Worm (Caenorhabditis elegans) whole organism, young adult: ENCODE data around the gene atp-2.

ENCODE experiments used
- C06A6.2 ChIP-seq: fragments of 200-800 bp; sonication (Bioruptor generic); conservative IDR thresholded peaks from 2 replicates; pipeline ENCODE4 v1.3.6; 2022; ENCODE audit warnings: missing genetic modification characterization, missing compliant biosample characterization
- D2030.7 ChIP-seq: fragments of 200-800 bp; sonication (Bioruptor generic); IDR thresholded peaks from 2 replicates; pipeline ENCODE4 v1.3.6; 2022; ENCODE audit warnings: missing genetic modification reagents, missing genetic modification characterization, missing compliant biosample characterization
- F10E7.11 ChIP-seq: sonication (generic microtip); optimal IDR thresholded peaks from 2 replicates; lab custom pipeline; 2017; ENCODE audit warnings: mild to moderate bottlenecking, missing genetic modification characterization, moderate library complexity, missing compliant biosample characterization
- F22D6.2 ChIP-seq: sonication (generic microtip); optimal IDR thresholded peaks from 2 replicates; lab custom pipeline; 2016; ENCODE audit warnings: mild to moderate bottlenecking, missing genetic modification characterization, missing compliant biosample characterization
- F37B4.10 ChIP-seq: fragments of 200-800 bp; sonication (Bioruptor generic); IDR thresholded peaks from 2 replicates; pipeline ENCODE4 v1.3.6; 2022; ENCODE audit warnings: missing genetic modification characterization, missing compliant biosample characterization
- F39B2.1 ChIP-seq: fragments of 200-800 bp; sonication (Bioruptor generic); IDR thresholded peaks from 2 replicates; pipeline ENCODE4 v1.3.6; 2022; ENCODE audit warnings: missing genetic modification reagents, missing genetic modification characterization, missing compliant biosample characterization
- T26A5.8 ChIP-seq: sonication (generic microtip); optimal IDR thresholded peaks from 2 replicates; lab custom pipeline; 2016; ENCODE audit warnings: missing genetic modification characterization, missing compliant biosample characterization
- Y53G8AR.9 ChIP-seq: fragments of 200-800 bp; sonication (Bioruptor generic); conservative IDR thresholded peaks from 2 replicates; pipeline ENCODE4 v1.3.6; 2022; ENCODE audit warnings: missing genetic modification reagents, missing genetic modification characterization, missing compliant biosample characterization
- Y67H2A.10 ChIP-seq: fragments of 200-800 bp; sonication (Bioruptor generic); conservative IDR thresholded peaks from 2 replicates; pipeline ENCODE4 v1.3.6; 2022; ENCODE audit warnings: missing genetic modification reagents, missing genetic modification characterization, missing compliant biosample characterization
- ZK185.1 ChIP-seq: sonication (generic microtip); optimal IDR thresholded peaks from 2 replicates; lab custom pipeline; 2016; ENCODE audit warnings: mild to moderate bottlenecking, missing genetic modification characterization, missing compliant biosample characterization; ENCODE audit not compliant: poor library complexity, severe bottlenecking
- aptf-3 ChIP-seq: fragments of 200-800 bp; sonication (Bioruptor generic); IDR thresholded peaks from 2 replicates; pipeline ENCODE4 v1.3.6; 2022; ENCODE audit warnings: missing genetic modification characterization, missing compliant biosample characterization
- ceh-58 ChIP-seq: fragments of 200-800 bp; sonication (Bioruptor generic); IDR thresholded peaks from 2 replicates; pipeline ENCODE4 v1.3.6; 2022; ENCODE audit warnings: missing genetic modification characterization, missing compliant biosample characterization
- dox-1 ChIP-seq: fragments of 200-800 bp; sonication (Bioruptor generic); IDR thresholded peaks from 2 replicates; pipeline ENCODE4 v1.3.6; 2022; ENCODE audit warnings: missing genetic modification reagents, missing genetic modification characterization, missing compliant biosample characterization
- dpl-1 ChIP-seq: fragments of 150-350 bp; optimal IDR thresholded peaks from 2 replicates; lab custom pipeline; 2014; ENCODE audit warnings: missing biosample characterization, missing genetic modification reagents, missing genetic modification characterization
- egl-18 ChIP-seq: fragments of 200-800 bp; sonication (Bioruptor generic); IDR thresholded peaks from 2 replicates; pipeline ENCODE4 v1.3.6; 2022; ENCODE audit warnings: missing genetic modification reagents, missing genetic modification characterization, missing compliant biosample characterization
- egrh-3 ChIP-seq: fragments of 200-800 bp; sonication (Bioruptor generic); IDR thresholded peaks from 2 replicates; pipeline ENCODE4 v1.3.6; 2022; ENCODE audit warnings: missing genetic modification reagents, missing genetic modification characterization, missing compliant biosample characterization
- ekl-4 ChIP-seq: fragments of 200-800 bp; sonication (Bioruptor generic); IDR thresholded peaks from 2 replicates; pipeline ENCODE4 v1.3.6; 2022; ENCODE audit warnings: missing genetic modification reagents, missing genetic modification characterization, missing compliant biosample characterization
- fkh-3 ChIP-seq: sonication (generic microtip); optimal IDR thresholded peaks from 2 replicates; lab custom pipeline; 2016; ENCODE audit warnings: mild to moderate bottlenecking, missing genetic modification characterization, missing compliant biosample characterization
- gei-17 ChIP-seq: fragments of 200-800 bp; sonication (Bioruptor generic); optimal IDR thresholded peaks from 2 replicates; lab custom pipeline; 2018; ENCODE audit warnings: mild to moderate bottlenecking, missing genetic modification characterization, missing compliant biosample characterization
- him-1 ChIP-seq: sonication (generic microtip); optimal IDR thresholded peaks from 2 replicates; lab custom pipeline; 2016; ENCODE audit warnings: missing genotype, missing genetic modification reagents, missing genetic modification characterization, missing compliant biosample characterization
- hrde-1 ChIP-seq: sonication (generic microtip); optimal IDR thresholded peaks from 2 replicates; lab custom pipeline; 2016; ENCODE audit warnings: missing genetic modification characterization, mild to moderate bottlenecking, missing compliant biosample characterization, moderate library complexity, missing genotype, missing genetic modification reagents, borderline replicate concordance
- hsf-1 ChIP-seq: fragments of 200-800 bp; sonication (Bioruptor generic); IDR thresholded peaks from 2 replicates; pipeline ENCODE4 v1.3.6; 2022; ENCODE audit warnings: missing genetic modification reagents, missing genetic modification characterization, missing compliant biosample characterization
- let-607 ChIP-seq, 2 experiments: fragments of 200-800 bp in 1 of 2; sonication (Bioruptor generic) in 1 of 2; sonication (generic microtip) in 1 of 2; optimal IDR thresholded peaks; 2 replicates each; lab custom pipeline; 2016 to 2018; ENCODE audit warnings: mild to moderate bottlenecking in 2 of 2, missing compliant biosample characterization in 2 of 2, missing genetic modification characterization in 2 of 2, moderate library complexity in 2 of 2, missing genotype in 1 of 2
- lin-35 ChIP-seq, 3 experiments: fragments of 150-350 bp in 2 of 3; sonication (generic microtip) in 1 of 3; optimal IDR thresholded peaks; 2 replicates each; lab custom pipeline; 2014 to 2018; ENCODE audit warnings: missing biosample characterization in 3 of 3, missing genetic modification characterization in 3 of 3, missing genetic modification reagents in 3 of 3
- lin-40 ChIP-seq: sonication (generic microtip); optimal IDR thresholded peaks from 2 replicates; lab custom pipeline; 2016; ENCODE audit warnings: missing genetic modification characterization, mild to moderate bottlenecking, missing compliant biosample characterization, missing genotype, missing genetic modification reagents
- lin-54 ChIP-seq: fragments of 200-800 bp; sonication (Bioruptor generic); optimal IDR thresholded peaks from 2 replicates; lab custom pipeline; 2018; ENCODE audit warnings: mild to moderate bottlenecking, missing genetic modification characterization, missing compliant biosample characterization
- lir-1 ChIP-seq: fragments of 200-800 bp; sonication (Bioruptor generic); conservative IDR thresholded peaks from 2 replicates; pipeline ENCODE4 v1.3.6; 2022; ENCODE audit warnings: missing genetic modification reagents, missing genetic modification characterization, missing compliant biosample characterization
- lsy-27 ChIP-seq: sonication (generic microtip); optimal IDR thresholded peaks from 2 replicates; lab custom pipeline; 2017; ENCODE audit warnings: missing genetic modification characterization, mild to moderate bottlenecking, missing compliant biosample characterization, antibody characterized with exemption, missing genotype, borderline replicate concordance; ENCODE audit not compliant: insufficient read depth
- madf-6 ChIP-seq: fragments of 200-800 bp; sonication (Bioruptor generic); IDR thresholded peaks from 2 replicates; pipeline ENCODE4 v1.3.6; 2022; ENCODE audit warnings: missing genetic modification reagents, missing genetic modification characterization, missing compliant biosample characterization
- madf-8 ChIP-seq: fragments of 200-800 bp; sonication (Bioruptor generic); conservative IDR thresholded peaks from 2 replicates; pipeline ENCODE4 v1.3.6; 2022; ENCODE audit warnings: missing genetic modification reagents, missing genetic modification characterization, missing compliant biosample characterization
- mcd-1 ChIP-seq: fragments of 200-800 bp; sonication (Bioruptor generic); IDR thresholded peaks from 2 replicates; pipeline ENCODE4 v1.3.6; 2022; ENCODE audit warnings: missing genetic modification reagents, missing genetic modification characterization, missing compliant biosample characterization
- nfya-2 ChIP-seq: fragments of 200-800 bp; sonication (Bioruptor generic); IDR thresholded peaks from 2 replicates; pipeline ENCODE4 v1.3.6; 2022; ENCODE audit warnings: missing genetic modification reagents, missing genetic modification characterization, missing compliant biosample characterization
- nhr-27 ChIP-seq: fragments of 200-800 bp; sonication (Bioruptor generic); optimal IDR thresholded peaks from 2 replicates; lab custom pipeline; 2018; ENCODE audit warnings: mild to moderate bottlenecking, missing genetic modification characterization, moderate library complexity, missing compliant biosample characterization
- nhr-80 ChIP-seq: sonication (generic microtip); optimal IDR thresholded peaks from 2 replicates; lab custom pipeline; 2016; ENCODE audit warnings: missing genetic modification characterization, missing compliant biosample characterization
- nhr-90 ChIP-seq: sonication (generic microtip); optimal IDR thresholded peaks from 2 replicates; lab custom pipeline; 2016; ENCODE audit warnings: missing genotype, mild to moderate bottlenecking, missing genetic modification characterization, missing compliant biosample characterization
- pha-4 ChIP-seq: fragments of 150-350 bp; sonication (generic microtip); optimal IDR thresholded peaks from 2 replicates; lab custom pipeline; 2014; ENCODE audit warnings: missing biosample characterization, missing genetic modification reagents, missing genetic modification characterization
- rpc-1 ChIP-seq, 2 experiments: fragments of 150-350 bp in 1 of 2; sonication (generic microtip) in 1 of 2; optimal IDR thresholded peaks; 2 replicates each; lab custom pipeline; 2014 to 2018; ENCODE audit warnings: missing biosample characterization in 1 of 2, missing genetic modification characterization in 1 of 2, missing genetic modification reagents in 1 of 2, missing genotype in 1 of 2
- sdz-38 ChIP-seq: sonication (generic microtip); optimal IDR thresholded peaks from 2 replicates; lab custom pipeline; 2016; ENCODE audit warnings: missing genotype, missing genetic modification characterization, missing compliant biosample characterization
- sea-2 ChIP-seq: fragments of 200-800 bp; sonication (Bioruptor generic); IDR thresholded peaks from 2 replicates; pipeline ENCODE4 v1.3.6; 2022; ENCODE audit warnings: missing genetic modification characterization, missing compliant biosample characterization
- snpc-1.1 ChIP-seq: sonication (generic microtip); optimal IDR thresholded peaks from 2 replicates; lab custom pipeline; 2017; ENCODE audit warnings: missing genetic modification characterization, mild to moderate bottlenecking, missing compliant biosample characterization, antibody characterized with exemption, moderate library complexity, missing genotype, missing genetic modification reagents; ENCODE audit not compliant: insufficient read depth
- snpc-4 ChIP-seq, 5 experiments: fragments of 150-350 bp in 1 of 5; sonication (generic microtip) in 4 of 5; optimal IDR thresholded peaks; 2 replicates each; lab custom pipeline; 2014 to 2018; ENCODE audit warnings: missing genetic modification characterization in 5 of 5, missing biosample characterization in 3 of 5, antibody characterized with exemption in 2 of 5, mild to moderate bottlenecking in 2 of 5, missing compliant biosample characterization in 2 of 5, missing genotype in 2 of 5, moderate library complexity in 2 of 5, missing genetic modification reagents in 1 of 5
- tlf-1 ChIP-seq: fragments of 200-800 bp; sonication (Bioruptor generic); optimal IDR thresholded peaks from 2 replicates; lab custom pipeline; 2018; ENCODE audit warnings: mild to moderate bottlenecking, missing genetic modification characterization, missing compliant biosample characterization
- ztf-18 ChIP-seq: sonication (generic microtip); optimal IDR thresholded peaks from 2 replicates; lab custom pipeline; 2016; ENCODE audit warnings: missing genotype, mild to moderate bottlenecking, missing genetic modification characterization, missing compliant biosample characterization
- ztf-22 ChIP-seq: fragments of 200-800 bp; sonication (Bioruptor generic); optimal IDR thresholded peaks from 2 replicates; lab custom pipeline; 2018; ENCODE audit warnings: mild to moderate bottlenecking, missing genetic modification characterization, moderate library complexity, missing compliant biosample characterization
- ztf-25 ChIP-seq: fragments of 200-800 bp; sonication (Bioruptor generic); IDR thresholded peaks from 2 replicates; pipeline ENCODE4 v1.3.6; 2022; ENCODE audit warnings: missing genetic modification reagents, missing genetic modification characterization, missing compliant biosample characterization
- ztf-28 ChIP-seq: fragments of 200-800 bp; sonication (Bioruptor generic); IDR thresholded peaks from 2 replicates; pipeline ENCODE4 v1.3.6; 2022; ENCODE audit warnings: missing genetic modification reagents, missing genetic modification characterization, missing compliant biosample characterization

Gene atp-2

ce11 chrIII:5180588-5180987, 47.6 kb upstream of the atp-2 start:
- TF ChIP-seq nhr-80 (tag; lab: Kevin White, UChicago): peak; percentile 57
- peak; percentile 33; the same call in 1 of the 2 replicates for TF ChIP-seq dox-1 (GFP tag; lab: Robert Waterston, UW)
- no peak for TF ChIP-seq F37B4.10

- TF ChIP-seq ztf-22 (GFP tag; lab: Kevin White, UChicago) (no peak), snpc-4 (GFP tag; optimal IDR thresholded peaks at IDR 0.05; lab: Kevin White, UChicago) (no peak), snpc-4 (tag; optimal IDR thresholded peaks at IDR 0.05; lab: Kevin White, UChicago) (no peak), gei-17 (no peak), hsf-1 (GFP tag; lab: Robert Waterston, UW) (no peak), F10E7.11 (tag; lab: Kevin White, UChicago) (no peak), ZK185.1 (tag; lab: Kevin White, UChicago) (no peak), F39B2.1 (GFP tag; lab: Robert Waterston, UW) (no peak), ztf-18 (tag; lab: Kevin White, UChicago) (no peak), lsy-27 (tag; lab: Kevin White, UChicago) (no peak), T26A5.8 (tag; lab: Kevin White, UChicago) (no peak), lin-40 (tag; lab: Kevin White, UChicago) (no peak), nhr-90 (tag; lab: Kevin White, UChicago) (no peak), nfya-2 (GFP tag; lab: Robert Waterston, UW) (no peak), pha-4 (tag; lab: Kevin White, UChicago) (no peak), D2030.7 (GFP tag; lab: Robert Waterston, UW) (peak; percentile 67), him-1 (peak; percentile 17), ekl-4 (GFP tag; lab: Robert Waterston, UW) (peak; percentile 54; the same call in 1 of the 2 replicates), dox-1 (GFP tag; lab: Robert Waterston, UW) (peak; percentile 66), lin-54 (peak; percentile 45), fkh-3 (tag; lab: Kevin White, UChicago) (no peak), ceh-58 (GFP tag; lab: Robert Waterston, UW) (no peak), mcd-1 (peak; percentile 47; the same call in 1 of the 2 replicates), dpl-1 (GFP tag; lab: Kevin White, UChicago) (peak; percentile 12), egl-18 (no peak), let-607 (tag; optimal IDR thresholded peaks at IDR 0.05; lab: Kevin White, UChicago) (no peak), F22D6.2 (no peak), ztf-28 (GFP tag; lab: Robert Waterston, UW) (no peak), Y67H2A.10 (GFP tag; lab: Robert Waterston, UW) (no peak), Y53G8AR.9 (GFP tag; lab: Robert Waterston, UW) (no peak), rpc-1 (optimal IDR thresholded peaks at IDR 0.05; lab: Kevin White, UChicago) (no peak), rpc-1 (tag; optimal IDR thresholded peaks at IDR 0.05; lab: Kevin White, UChicago) (no peak), nhr-27 (no peak), lin-35 (GFP tag; optimal IDR thresholded peaks at IDR 0.05; lab: Kevin White, UChicago) (no peak), egrh-3 (GFP tag; lab: Robert Waterston, UW) (no peak), hrde-1 (tag; lab: Kevin White, UChicago) (no peak), sea-2 (GFP tag; lab: Robert Waterston, UW) (no peak), madf-8 (GFP tag; lab: Robert Waterston, UW) (peak; percentile 68), aptf-3 (no peak), C06A6.2 (GFP tag; lab: Robert Waterston, UW) (no peak), lir-1 (GFP tag; lab: Robert Waterston, UW) (no peak), sdz-38 (tag; lab: Kevin White, UChicago) (no peak), madf-6 (GFP tag; lab: Robert Waterston, UW) (peak; percentile 86), snpc-1.1 (tag; lab: Kevin White, UChicago) (no peak), ztf-25 (GFP tag; lab: Robert Waterston, UW) (no peak), tlf-1 (GFP tag; lab: Kevin White, UChicago) (peak; percentile 52)
Observed at ce11 chrIII:5181217-5181616, 47.0 kb upstream of the atp-2 start.
